Fruit fly (Drosophila melanogaster): Measurements from ENCODE around the gene CG14186.
A peak's percentile ranks its signal among the peaks of the same experiment; 100 is the strongest.

Gene CG14186

DNA sequence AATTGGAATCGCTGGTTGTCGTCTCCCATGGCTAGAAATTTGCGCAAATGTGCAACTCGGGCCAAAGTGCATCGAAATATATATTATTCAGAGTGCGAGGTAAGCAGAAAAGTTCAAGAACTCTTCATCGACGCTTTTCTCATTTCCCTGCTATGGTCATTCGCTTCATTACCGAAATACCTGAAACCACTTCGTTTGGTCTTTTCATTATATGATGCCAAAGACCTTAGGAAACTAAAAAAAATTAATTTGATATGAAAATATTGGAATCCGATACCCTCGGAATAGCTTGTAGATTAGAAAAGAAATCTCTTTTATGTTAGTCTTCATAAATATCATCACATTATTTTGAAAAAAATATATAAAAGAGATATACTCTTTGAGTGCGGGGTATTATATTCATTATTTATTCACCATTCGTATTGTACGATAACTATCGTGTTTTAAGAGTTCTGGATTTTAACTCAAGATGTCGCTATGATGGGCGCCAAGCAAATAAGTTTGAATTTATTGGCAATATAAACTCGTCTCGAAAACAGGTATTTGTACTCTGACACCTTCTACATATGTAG is 9.3 kb upstream of the CG14186 start, which contains the start of gene CG14187 (continued):
- TF ChIP-seq HLH54F (GFP tag; optimal IDR thresholded peaks at IDR 0.05) (no peak), H15 (GFP tag; IDR thresholded peaks at IDR 0.05) (no peak), CoRest (tag; optimal IDR thresholded peaks at IDR 0.05) (peak; percentile 17), prd (optimal IDR thresholded peaks at IDR 0.05) (no peak), prd (GFP tag; IDR thresholded peaks at IDR 0.05) (peak; percentile 58; the same call in 2 of the 3 replicates), E2f2 (GFP tag; IDR thresholded peaks at IDR 0.05) (peak; percentile 87)

DNA sequence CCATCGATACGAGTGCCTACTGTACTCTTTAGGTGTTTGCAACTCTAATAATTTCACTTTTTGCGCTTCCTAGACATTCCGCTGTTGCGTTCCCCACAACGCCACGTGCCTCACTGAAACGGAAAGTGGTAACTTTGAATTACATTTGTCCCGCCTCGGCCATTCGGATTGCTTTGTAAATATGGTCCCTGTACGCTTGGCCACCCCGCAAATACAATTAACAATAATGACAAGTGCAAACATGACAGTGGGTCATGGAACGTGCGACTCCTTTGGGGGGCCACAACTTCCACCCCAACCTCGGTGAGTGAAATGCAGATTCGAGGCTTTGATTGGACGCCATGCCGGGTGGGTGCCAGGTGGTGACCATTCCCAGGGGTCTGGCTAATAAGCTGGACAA is 7.8 kb upstream of the CG14186 start, which contains the start of gene Ir76b:
TSS of gene Ir76b (minus strand) at position 101 of the 400 bp plus-strand sequence.
- TF ChIP-seq CG17385 (GFP tag; optimal IDR thresholded peaks at IDR 0.05) (no peak), Med (GFP tag) (peak; percentile 32)

DNA sequence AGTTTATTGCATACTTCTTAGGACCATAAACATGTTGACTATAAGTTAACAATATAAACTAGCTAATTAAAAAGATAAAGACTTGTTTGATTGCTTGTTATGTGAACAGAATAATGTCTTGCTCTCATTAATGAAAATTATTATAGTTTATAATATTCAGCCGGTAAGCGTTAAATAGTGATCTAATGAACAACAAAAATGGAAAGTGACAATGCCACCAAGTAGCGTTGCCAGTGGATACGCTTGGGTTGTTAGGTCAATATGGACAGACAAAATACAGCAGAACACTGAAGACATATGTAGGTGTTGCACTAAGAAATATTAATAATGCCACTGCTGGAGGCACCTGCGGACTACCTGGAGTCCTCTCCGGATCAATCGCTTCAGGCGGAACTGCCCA is 2.2 kb upstream of the CG14186 start, which contains the start of gene CG14185:
TSS of gene CG14185 (plus strand) at position 301 of the 400 bp plus-strand sequence.
- TF ChIP-seq PHDP (tag; optimal IDR thresholded peaks at IDR 0.05) (no peak), dpn (GFP tag; optimal IDR thresholded peaks at IDR 0.05) (no peak), CG31388 (GFP tag; optimal IDR thresholded peaks at IDR 0.05) (no peak), Mad (GFP tag; optimal IDR thresholded peaks at IDR 0.05) (no peak), peb (GFP tag; IDR thresholded peaks at IDR 0.05) (no peak), dmrt11E (tag; optimal IDR thresholded peaks at IDR 0.05) (no peak), vvl (GFP tag; IDR thresholded peaks at IDR 0.05) (no peak), Ets65A (GFP tag) (no peak), slp2 (GFP tag; optimal IDR thresholded peaks at IDR 0.05) (no peak), Side (GFP tag; optimal IDR thresholded peaks at IDR 0.05) (no peak), CG11560 (tag; IDR thresholded peaks at IDR 0.05) (no peak), CG18599 (GFP tag; optimal IDR thresholded peaks at IDR 0.05) (no peak), Hsf (GFP tag; optimal IDR thresholded peaks at IDR 0.05) (no peak), CG13123 (GFP tag; optimal IDR thresholded peaks at IDR 0.05) (no peak), trh (GFP tag; optimal IDR thresholded peaks at IDR 0.05) (no peak), CG9932 (GFP tag; IDR thresholded peaks at IDR 0.05) (no peak), CG7786 (GFP tag; optimal IDR thresholded peaks at IDR 0.05) (no peak)

DNA sequence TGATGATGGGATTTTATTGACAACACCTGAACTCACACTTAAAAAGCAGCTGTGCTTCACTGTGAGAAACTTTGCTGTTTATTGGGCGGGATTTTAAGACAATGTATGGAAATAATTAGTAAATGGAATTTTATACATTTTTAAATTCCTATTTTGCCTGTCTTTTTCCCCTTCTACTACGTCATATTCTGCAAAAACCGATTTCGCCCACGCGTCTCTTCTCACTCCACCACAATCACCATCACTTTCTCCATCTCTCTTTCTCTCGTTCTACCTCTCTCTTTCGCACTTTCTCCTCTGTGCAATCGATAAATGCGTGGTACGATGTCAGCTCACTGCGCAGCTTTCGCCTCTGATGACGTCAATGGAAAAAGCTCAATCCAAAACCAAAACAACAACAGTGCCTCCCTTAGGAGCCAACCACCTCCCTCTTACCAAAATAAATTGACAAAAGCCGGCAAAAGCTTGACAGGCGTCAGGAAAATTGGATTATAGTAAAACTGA is 968 bp upstream of the CG14186 start:
- peak; percentile 79; the same call in 1 of the 2 replicates for TF ChIP-seq CG16779 (GFP tag; IDR thresholded peaks at IDR 0.05)
- TF ChIP-seq YL-1 (GFP tag; optimal IDR thresholded peaks at IDR 0.05), result peak; percentile 9
- TF ChIP-seq BtbVII (GFP tag; optimal IDR thresholded peaks at IDR 0.05), result peak; percentile 31
- peak; percentile 81 for TF ChIP-seq sr (GFP tag; IDR thresholded peaks at IDR 0.05)
- TF ChIP-seq CG17829 (tag; optimal IDR thresholded peaks at IDR 0.05), result no peak
- peak in 1 of 2 experiments; percentile 14 for TF ChIP-seq eve (GFP tag; optimal IDR thresholded peaks at IDR 0.05)
- TF ChIP-seq Blimp-1 (GFP tag; optimal IDR thresholded peaks at IDR 0.05), result peak; percentile 3
- TF ChIP-seq CG1832 (GFP tag; optimal IDR thresholded peaks at IDR 0.05), result peak; percentile 50
- 0 out of 2 replicates have a peak, but pooled peaks have one; percentile 17 for TF ChIP-seq slbo (GFP tag; IDR thresholded peaks at IDR 0.05)
- peak; percentile 52 for TF ChIP-seq cg (GFP tag; optimal IDR thresholded peaks at IDR 0.05)
- no peak for TF ChIP-seq repo (GFP tag; optimal IDR thresholded peaks at IDR 0.05)
- TF ChIP-seq CG13123 (GFP tag; optimal IDR thresholded peaks at IDR 0.05), result no peak
- TF ChIP-seq abd-A (tag; optimal IDR thresholded peaks at IDR 0.05), result peak; percentile 90
- TF ChIP-seq sens (GFP tag), result peak; percentile 60
- peak; percentile 41 for TF ChIP-seq CG12769 (tag; optimal IDR thresholded peaks at IDR 0.05)
- no peak for TF ChIP-seq CG18262 (tag; optimal IDR thresholded peaks at IDR 0.05)
- TF ChIP-seq CG10321 (GFP tag; IDR thresholded peaks at IDR 0.05), result peak; percentile 25; the same call in 1 of the 2 replicates
- peak; percentile 34; the same call in 1 of the 3 replicates for TF ChIP-seq row (GFP tag; IDR thresholded peaks at IDR 0.05)
- peak; percentile 5 for TF ChIP-seq nerfin-1 (tag; optimal IDR thresholded peaks at IDR 0.05)
- peak; percentile 2 for TF ChIP-seq Hmr (GFP tag; optimal IDR thresholded peaks at IDR 0.05)
- peak; percentile 99 for TF ChIP-seq onecut (GFP tag; IDR thresholded peaks at IDR 0.05)
- no peak for TF ChIP-seq Sox102F (GFP tag; optimal IDR thresholded peaks at IDR 0.05)
- TF ChIP-seq ewg (GFP tag; optimal IDR thresholded peaks at IDR 0.05), result peak; percentile 94
